Worm (Caenorhabditis elegans): ENCODE data around the gene C15B12.2.

- TF ChIP-seq ama-1 (optimal IDR thresholded peaks at IDR 0.05) = no peak
- TF ChIP-seq nhr-10 (tag; optimal IDR thresholded peaks at IDR 0.05) = no peak
- TF ChIP-seq nhr-6 (tag; optimal IDR thresholded peaks at IDR 0.05) = no peak
- TF ChIP-seq lin-39 (tag; optimal IDR thresholded peaks at IDR 0.05) = no peak
- no peak for TF ChIP-seq lin-11 (tag; optimal IDR thresholded peaks at IDR 0.05)
- no peak for TF ChIP-seq elt-1 (tag; optimal IDR thresholded peaks at IDR 0.05)
- no peak for TF ChIP-seq nhr-77 (tag; optimal IDR thresholded peaks at IDR 0.05)
- no peak for TF ChIP-seq unc-55 (GFP tag; optimal IDR thresholded peaks at IDR 0.05)
These were observed 46.6 kb downstream of the C15B12.2 start for ce11 chrX:6509813-6510212.

Data from whole organism, L2 larva.